Worm (Caenorhabditis elegans) whole organism, L4/young adult: Measurements from ENCODE around the gene enpl-1.

Experiments used
- dao-5 ChIP-seq: sonication (generic microtip); optimal IDR thresholded peaks from 2 replicates; lab custom pipeline; 2016; ENCODE audit warnings: missing genotype, missing genetic modification characterization, moderate library complexity, missing compliant biosample characterization
- him-1 ChIP-seq: sonication (generic microtip); optimal IDR thresholded peaks from 2 replicates; lab custom pipeline; 2016; ENCODE audit warnings: missing genotype, missing genetic modification reagents, missing genetic modification characterization, missing compliant biosample characterization

ce11 chrIV:11111898-11112297 lies 7.2 kb upstream of the enpl-1 start:
- TF ChIP-seq him-1, result no peak
- no peak for TF ChIP-seq dao-5 (tag; lab: Kevin White, UChicago)
